Worm (Caenorhabditis elegans): Measurements from ENCODE around the gene srw-138.

Gene srw-138

DNA sequence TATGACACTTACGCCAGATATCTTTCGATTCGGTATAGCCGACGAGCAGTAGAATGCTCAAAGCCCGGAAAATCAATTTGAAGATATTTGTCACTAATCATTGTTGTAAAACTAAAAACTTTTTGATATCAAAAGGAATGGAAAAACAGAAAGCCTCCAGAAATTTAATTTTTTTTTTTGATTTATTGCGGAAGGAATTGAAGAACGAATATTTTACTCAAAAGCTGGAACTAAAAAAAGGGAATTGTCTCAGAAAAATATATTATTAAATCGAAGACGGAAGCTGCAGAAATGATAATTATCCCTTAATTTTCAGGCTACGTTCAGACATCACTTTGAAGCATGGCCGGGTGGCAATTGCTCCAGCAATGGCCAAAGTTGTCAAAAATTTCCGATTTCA lies 19.0 kb downstream of the srw-138 start, which contains the start of gene srw-137:
srw-137 (minus strand) TSS at position 101 of the 400 bp plus-strand sequence.
- TF ChIP-seq ceh-100 (GFP tag; IDR thresholded peaks at IDR 0.05) (no peak), fkh-3 (tag; optimal IDR thresholded peaks at IDR 0.05) (no peak), F37B4.10 (GFP tag; IDR thresholded peaks at IDR 0.05) (no peak), mel-28 (tag; optimal IDR thresholded peaks at IDR 0.05; ENCODE audit: borderline replicate concordance) (no peak), K11D2.4 (GFP tag; IDR thresholded peaks at IDR 0.05) (no peak), D2030.7 (GFP tag; IDR thresholded peaks at IDR 0.05) (no peak), repo-1 (tag; optimal IDR thresholded peaks at IDR 0.05) (no peak), tlf-1 (GFP tag; optimal IDR thresholded peaks at IDR 0.05) (no peak), somi-1 (GFP tag; optimal IDR thresholded peaks at IDR 0.05) (no peak), dox-1 (GFP tag; IDR thresholded peaks at IDR 0.05) (no peak), aptf-2 (GFP tag; conservative IDR thresholded peaks at IDR 0.05) (no peak), nhr-120 (GFP tag; IDR thresholded peaks at IDR 0.05) (no peak)

DNA sequence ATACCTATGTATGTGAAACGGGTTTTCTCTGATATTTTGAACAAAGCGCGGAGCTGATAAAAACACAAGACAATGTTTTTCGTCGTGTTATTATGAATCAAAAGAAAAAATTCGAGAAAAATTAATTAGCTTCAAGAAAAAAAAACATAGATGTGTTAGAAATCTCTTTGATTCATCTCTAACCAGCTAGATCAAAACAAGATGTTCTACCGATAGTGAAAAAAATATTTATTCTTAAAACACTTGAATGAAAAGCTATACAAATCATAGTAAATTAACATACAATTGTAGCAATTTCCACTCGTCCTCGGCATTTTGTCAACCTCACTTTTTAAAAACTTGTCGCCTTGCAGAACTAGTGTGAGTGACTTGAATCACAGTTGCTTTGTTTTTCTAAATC lies 20.6 kb downstream of the srw-138 start:
- TF ChIP-seq sdz-38 (tag; optimal IDR thresholded peaks at IDR 0.05) = no peak

DNA sequence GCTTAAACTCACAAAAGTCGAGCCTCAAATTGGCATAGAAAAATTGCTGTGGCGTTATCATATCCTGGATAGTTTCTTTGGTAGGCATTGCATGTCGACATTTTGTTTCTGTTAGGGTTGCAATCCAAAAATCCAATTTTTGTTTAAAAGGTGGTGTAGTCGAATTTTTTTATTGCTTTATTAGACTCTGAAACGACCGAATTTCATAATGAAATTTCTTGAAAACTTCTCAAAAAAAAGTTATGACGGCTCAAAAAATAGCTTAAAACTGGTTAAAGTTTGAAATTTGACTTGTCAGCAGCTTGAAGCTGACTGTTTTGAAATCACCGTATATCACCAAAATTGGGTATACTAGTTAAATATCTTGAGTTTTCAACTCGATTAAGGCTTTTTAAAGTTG lies 21.5 kb downstream of the srw-138 start, which contains the start of gene srw-143:
srw-143 (minus strand) TSS at position 101 of the 400 bp plus-strand sequence.
- no peak for TF ChIP-seq K12H6.12 (tag; optimal IDR thresholded peaks at IDR 0.05)
- no peak for TF ChIP-seq B0336.3 (GFP tag; IDR thresholded peaks at IDR 0.05)
- TF ChIP-seq ceh-40 (GFP tag; IDR thresholded peaks at IDR 0.05) = no peak
- TF ChIP-seq D2030.7 (GFP tag; IDR thresholded peaks at IDR 0.05) = no peak
- no peak for TF ChIP-seq F49E8.2 (tag; optimal IDR thresholded peaks at IDR 0.05; ENCODE audit: insufficient read depth)
- TF ChIP-seq nfya-1 (tag; optimal IDR thresholded peaks at IDR 0.05; ENCODE audit: borderline replicate concordance, insufficient read depth) = no peak
- TF ChIP-seq efl-1 (GFP tag; optimal IDR thresholded peaks at IDR 0.05) = no peak
- no peak for TF ChIP-seq ztf-22 (GFP tag; optimal IDR thresholded peaks at IDR 0.05)
- no peak for TF ChIP-seq ztf-25 (GFP tag; IDR thresholded peaks at IDR 0.05)
- no peak for TF ChIP-seq attf-5 (GFP tag; optimal IDR thresholded peaks at IDR 0.05)
- TF ChIP-seq fkh-3 (tag; optimal IDR thresholded peaks at IDR 0.05) = no peak
- TF ChIP-seq C06A6.2 (GFP tag; conservative IDR thresholded peaks at IDR 0.05) = no peak
- no peak for TF ChIP-seq pbrm-1 (GFP tag; IDR thresholded peaks at IDR 0.05)
- TF ChIP-seq nhr-179 (tag; optimal IDR thresholded peaks at IDR 0.05) = no peak
- no peak for TF ChIP-seq B0261.1 (tag; optimal IDR thresholded peaks at IDR 0.05)
- no peak for TF ChIP-seq F57A8.1 (GFP tag; optimal IDR thresholded peaks at IDR 0.05)
- no peak for TF ChIP-seq die-1 (tag; optimal IDR thresholded peaks at IDR 0.05)

DNA sequence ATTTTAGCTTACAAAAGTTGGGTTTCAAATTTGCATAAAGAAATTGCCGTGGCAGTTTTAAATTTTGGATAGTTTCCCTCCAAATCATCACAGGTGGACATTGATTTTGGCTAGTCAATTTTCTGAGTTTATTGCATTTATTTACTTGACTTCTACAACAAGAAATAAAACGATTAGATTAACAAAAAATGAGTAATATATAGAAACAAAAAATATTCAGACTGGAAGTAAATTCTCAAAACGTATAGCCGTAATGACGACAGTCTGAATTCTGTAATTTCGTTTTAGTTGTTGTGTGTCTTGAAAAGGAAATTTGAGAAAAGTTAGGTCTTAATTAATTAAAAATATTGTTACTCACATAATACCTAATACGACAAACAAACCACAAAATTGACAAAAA lies 24.4 kb downstream of the srw-138 start, which contains the start of gene srw-141:
srw-141 (minus strand) TSS at position 101 of the 400 bp plus-strand sequence.
- TF ChIP-seq cebp-1 (GFP tag; IDR thresholded peaks at IDR 0.05) = no peak
- no peak for TF ChIP-seq cebp-1 (tag; optimal IDR thresholded peaks at IDR 0.05)
- no peak for TF ChIP-seq ccch-3 (GFP tag; optimal IDR thresholded peaks at IDR 0.05)
- TF ChIP-seq bed-2 (GFP tag; IDR thresholded peaks at IDR 0.05) = no peak
- no peak for TF ChIP-seq xnd-1 (tag; optimal IDR thresholded peaks at IDR 0.05)
- no peak for TF ChIP-seq B0035.1 (tag; optimal IDR thresholded peaks at IDR 0.05)
- no peak for TF ChIP-seq lin-54 (GFP tag; optimal IDR thresholded peaks at IDR 0.05)

Data from whole organism, young adult.